Fruit fly (Drosophila melanogaster) whole organism, embryonic: ENCODE measurements around the gene alphaTub67C.

ENCODE experiments used
- Abd-B ChIP-seq: fragments of 200-800 bp; sonication (Bioruptor generic); optimal IDR thresholded peaks from 2 replicates; lab custom pipeline; 2018; ENCODE audit warnings: missing biosample characterization, mild to moderate bottlenecking, missing genetic modification characterization, moderate library complexity
- Aef1 ChIP-seq: fragments of 200-800 bp; sonication (Bioruptor generic); IDR thresholded peaks from 3 replicates; pipeline ENCODE4 v1.3.6; 2022; ENCODE audit warnings: missing biosample characterization, missing genetic modification characterization
- BtbVII ChIP-seq: fragments of 200-800 bp; sonication (Bioruptor generic); optimal IDR thresholded peaks from 3 replicates; lab custom pipeline; 2017; ENCODE audit warnings: missing biosample characterization, mild to moderate bottlenecking, missing genetic modification characterization
- CG10366 ChIP-seq: fragments of 200-800 bp; sonication (Bioruptor generic); IDR thresholded peaks from 2 replicates; pipeline ENCODE4 v1.3.6; 2022; ENCODE audit warnings: missing biosample characterization, missing genetic modification characterization
- CG11560 ChIP-seq: fragments of 200-800 bp; sonication (Bioruptor generic); IDR thresholded peaks from 3 replicates; pipeline ENCODE4 v1.3.6; 2022; ENCODE audit warnings: missing biosample characterization, missing genetic modification characterization
- CG12744 ChIP-seq: fragments of 200-800 bp; sonication (Bioruptor generic); optimal IDR thresholded peaks from 2 replicates; lab custom pipeline; 2016; ENCODE audit warnings: missing biosample characterization, missing genetic modification characterization
- CG12769 ChIP-seq: fragments of 200-800 bp; sonication (Bioruptor generic); optimal IDR thresholded peaks from 2 replicates; lab custom pipeline; 2019; ENCODE audit warnings: missing biosample characterization, mild to moderate bottlenecking, missing genetic modification characterization, moderate library complexity
- CG14014 ChIP-seq: fragments of 200-800 bp; sonication (Bioruptor generic); IDR thresholded peaks from 2 replicates; pipeline ENCODE4 v1.3.6; 2022; ENCODE audit warnings: missing biosample characterization, missing genetic modification characterization
- CG15073 ChIP-seq: fragments of 200-800 bp; sonication (Bioruptor generic); optimal IDR thresholded peaks from 2 replicates; lab custom pipeline; 2016; ENCODE audit warnings: missing biosample characterization, missing genetic modification characterization
- CG2120 ChIP-seq: fragments of 200-800 bp; sonication (Bioruptor generic); optimal IDR thresholded peaks from 3 replicates; lab custom pipeline; 2016; ENCODE audit warnings: missing biosample characterization, missing genetic modification characterization
- CG2678 ChIP-seq: fragments of 200-800 bp; sonication (Bioruptor generic); optimal IDR thresholded peaks from 3 replicates; lab custom pipeline; 2019; ENCODE audit warnings: missing biosample characterization, mild to moderate bottlenecking, missing genetic modification characterization, moderate library complexity
- CG32772 ChIP-seq: fragments of 200-800 bp; sonication (Bioruptor generic); IDR thresholded peaks from 2 replicates; pipeline ENCODE4 v1.3.6; 2022; ENCODE audit warnings: missing biosample characterization, missing genetic modification characterization
- CG43689 ChIP-seq: fragments of 200-800 bp; sonication (Bioruptor generic); IDR thresholded peaks from 2 replicates; pipeline ENCODE4 v1.3.6; 2022; ENCODE audit warnings: missing biosample characterization, missing genetic modification characterization
- CG7987 ChIP-seq: fragments of 200-800 bp; sonication (Bioruptor generic); optimal IDR thresholded peaks from 2 replicates; lab custom pipeline; 2018; ENCODE audit warnings: missing biosample characterization, mild to moderate bottlenecking, missing genetic modification characterization, moderate library complexity
- CG8388 ChIP-seq: fragments of 200-800 bp; sonication (Bioruptor generic); optimal IDR thresholded peaks from 2 replicates; lab custom pipeline; 2019; ENCODE audit warnings: missing biosample characterization, mild to moderate bottlenecking, missing genetic modification characterization, moderate library complexity
- CG8944 ChIP-seq: fragments of 200-800 bp; sonication (Bioruptor generic); optimal IDR thresholded peaks from 3 replicates; lab custom pipeline; 2016; ENCODE audit warnings: missing biosample characterization, missing genetic modification characterization
- CG9727 ChIP-seq: fragments of 200-800 bp; sonication (Bioruptor generic); optimal IDR thresholded peaks from 3 replicates; lab custom pipeline; 2017; ENCODE audit warnings: missing biosample characterization, mild to moderate bottlenecking, missing genetic modification characterization
- Chrac-16 ChIP-seq: fragments of 200-800 bp; sonication (Bioruptor generic); optimal IDR thresholded peaks from 3 replicates; lab custom pipeline; 2016; ENCODE audit warnings: missing biosample characterization, missing genetic modification characterization
- Fer1 ChIP-seq: fragments of 200-800 bp; sonication (Bioruptor generic); optimal IDR thresholded peaks from 2 replicates; lab custom pipeline; 2017; ENCODE audit warnings: missing biosample characterization, mild to moderate bottlenecking, missing genetic modification characterization
- Gsc ChIP-seq: fragments of 200-800 bp; sonication (Bioruptor generic); IDR thresholded peaks from 2 replicates; pipeline ENCODE4 v1.3.6; 2022; ENCODE audit warnings: missing biosample characterization, missing genetic modification characterization
- HLH4C ChIP-seq: fragments of 200-800 bp; sonication (Bioruptor generic); IDR thresholded peaks from 3 replicates; pipeline ENCODE4 v1.3.6; 2022; ENCODE audit warnings: missing biosample characterization, missing genetic modification characterization; ENCODE audit not compliant: partially characterized antibody
- Lim3 ChIP-seq: fragments of 200-800 bp; sonication (Bioruptor generic); IDR thresholded peaks from 2 replicates; pipeline ENCODE4 v1.3.6; 2022; ENCODE audit warnings: missing biosample characterization, missing genetic modification characterization
- Lpt ChIP-seq: fragments of >200 bp; optimal IDR thresholded peaks from 2 replicates; lab custom pipeline; 2018; ENCODE audit warnings: missing biosample characterization, missing genetic modification characterization
- Med ChIP-seq: fragments of 200-800 bp; sonication (Bioruptor generic); peaks from one replicate; lab custom pipeline; 2016; ENCODE audit warnings: missing biosample characterization, missing genetic modification characterization, mild to moderate bottlenecking, inconsistent platforms, moderate library complexity
- Mrtf ChIP-seq: fragments of 200-800 bp; sonication (Bioruptor generic); IDR thresholded peaks from 3 replicates; pipeline ENCODE4 v1.3.6; 2022; ENCODE audit warnings: missing biosample characterization, missing genetic modification characterization
- Myb ChIP-seq: fragments of 200-800 bp; sonication (Bioruptor generic); optimal IDR thresholded peaks from 2 replicates; lab custom pipeline; 2016; ENCODE audit warnings: missing biosample characterization, missing genetic modification characterization
- NFAT ChIP-seq: fragments of 200-800 bp; sonication (Bioruptor generic); IDR thresholded peaks from 2 replicates; pipeline ENCODE4 v1.3.6; 2022; ENCODE audit warnings: missing biosample characterization, missing genetic modification characterization
- Neu2 ChIP-seq: fragments of 200-800 bp; sonication (Bioruptor generic); optimal IDR thresholded peaks from 3 replicates; lab custom pipeline; 2016; ENCODE audit warnings: missing biosample characterization, missing genetic modification characterization, borderline replicate concordance
- Oli ChIP-seq: fragments of 200-800 bp; sonication (Bioruptor generic); optimal IDR thresholded peaks from 2 replicates; lab custom pipeline; 2018; ENCODE audit warnings: missing biosample characterization, mild to moderate bottlenecking, missing genetic modification characterization, moderate library complexity
- Tbp ChIP-seq: fragments of >200 bp; optimal IDR thresholded peaks from 2 replicates; lab custom pipeline; 2018; ENCODE audit warnings: missing biosample characterization, missing genetic modification characterization
- bowl ChIP-seq: fragments of 200-800 bp; sonication (Bioruptor generic); IDR thresholded peaks from 2 replicates; pipeline ENCODE4 v1.3.6; 2022; ENCODE audit warnings: missing biosample characterization, missing genetic modification characterization
- chinmo ChIP-seq: fragments of 200-800 bp; sonication (Bioruptor generic); IDR thresholded peaks from 4 replicates; pipeline ENCODE4 v1.3.6; 2022; ENCODE audit warnings: missing biosample characterization, missing genetic modification characterization; ENCODE audit not compliant: partially characterized antibody
- croc ChIP-seq: fragments of 200-800 bp; sonication (Bioruptor generic); conservative IDR thresholded peaks from 3 replicates; pipeline ENCODE4 v1.3.6; 2022; ENCODE audit warnings: missing biosample characterization, missing genetic modification characterization
- crp ChIP-seq, 2 experiments: fragments of 200-800 bp; sonication (Bioruptor generic); optimal IDR thresholded peaks; 2 replicates in 1 of 2; 3 replicates in 1 of 2; lab custom pipeline; 2017; ENCODE audit warnings: missing biosample characterization in 2 of 2, missing genetic modification characterization in 2 of 2, mild to moderate bottlenecking in 1 of 2, moderate library complexity in 1 of 2
- dan ChIP-seq: fragments of 200-800 bp; sonication (Bioruptor generic); IDR thresholded peaks from 2 replicates; pipeline ENCODE4 v1.3.6; 2022; ENCODE audit warnings: missing biosample characterization, missing genetic modification characterization
- dysf ChIP-seq: fragments of 200-800 bp; sonication (Bioruptor generic); IDR thresholded peaks from 3 replicates; pipeline ENCODE4 v1.3.6; 2022; ENCODE audit warnings: missing biosample characterization, missing genetic modification characterization
- eve ChIP-seq, 2 experiments: fragments of >200 bp; optimal IDR thresholded peaks; 2 replicates each; lab custom pipeline; 2017; ENCODE audit warnings: missing biosample characterization in 2 of 2, missing genetic modification characterization in 2 of 2
- gcm2 ChIP-seq: fragments of 200-800 bp; sonication (Bioruptor generic); optimal IDR thresholded peaks from 2 replicates; lab custom pipeline; 2016; ENCODE audit warnings: missing biosample characterization, missing genetic modification characterization
- gem ChIP-seq: fragments of 200-800 bp; sonication (Bioruptor generic); optimal IDR thresholded peaks from 2 replicates; lab custom pipeline; 2019; ENCODE audit warnings: missing biosample characterization, mild to moderate bottlenecking, missing genetic modification characterization, moderate library complexity
- grn ChIP-seq: fragments of 200-800 bp; sonication (Bioruptor generic); optimal IDR thresholded peaks from 3 replicates; lab custom pipeline; 2017; ENCODE audit warnings: missing biosample characterization, missing genetic modification characterization
- gsb-n ChIP-seq: fragments of 200-800 bp; sonication (Bioruptor generic); optimal IDR thresholded peaks from 3 replicates; lab custom pipeline; 2018; ENCODE audit warnings: missing biosample characterization, mild to moderate bottlenecking, missing genetic modification characterization
- hkb ChIP-seq, 2 experiments: fragments of 200-800 bp in 1 of 2; fragments of >200 bp in 1 of 2; sonication (Bioruptor generic) in 1 of 2; IDR thresholded peaks in 1 of 2; optimal IDR thresholded peaks in 1 of 2; 2 replicates each; pipeline versions ENCODE4 v1.3.6 to Lab custom; 2017 to 2022; ENCODE audit warnings: missing biosample characterization in 1 of 2, missing genetic modification characterization in 1 of 2
- kah ChIP-seq: fragments of 200-800 bp; sonication (Bioruptor generic); optimal IDR thresholded peaks from 2 replicates; lab custom pipeline; 2018; ENCODE audit warnings: missing biosample characterization, mild to moderate bottlenecking, missing genetic modification characterization
- knrl ChIP-seq: fragments of 200-800 bp; sonication (Bioruptor generic); IDR thresholded peaks from 3 replicates; pipeline ENCODE4 v1.3.6; 2022; ENCODE audit warnings: missing biosample characterization, missing genetic modification characterization; ENCODE audit not compliant: partially characterized antibody
- schlank ChIP-seq: fragments of 200-800 bp; sonication (Bioruptor generic); optimal IDR thresholded peaks from 2 replicates; lab custom pipeline; 2018; ENCODE audit warnings: missing biosample characterization, mild to moderate bottlenecking, missing genetic modification characterization
- sens ChIP-seq: fragments of 200-800 bp; sonication (Bioruptor generic); peaks from one replicate; lab custom pipeline; 2016; ENCODE audit warnings: missing biosample characterization, missing genetic modification characterization
- slbo ChIP-seq: fragments of 200-800 bp; sonication (Bioruptor generic); IDR thresholded peaks from 2 replicates; pipeline ENCODE4 v1.3.6; 2022; ENCODE audit warnings: missing biosample characterization, missing genetic modification characterization
- tgo ChIP-seq: fragments of 200-800 bp; sonication (Bioruptor generic); IDR thresholded peaks from 3 replicates; pipeline ENCODE4 v1.3.6; 2022; ENCODE audit warnings: missing biosample characterization, missing genetic modification characterization
- trh ChIP-seq: fragments of 200-800 bp; sonication (Bioruptor generic); optimal IDR thresholded peaks from 2 replicates; lab custom pipeline; 2016; ENCODE audit warnings: missing biosample characterization, missing genetic modification characterization
- tup ChIP-seq: fragments of 200-800 bp; sonication (Bioruptor generic); optimal IDR thresholded peaks from 2 replicates; lab custom pipeline; 2016; ENCODE audit warnings: missing biosample characterization, mild to moderate bottlenecking, missing genetic modification characterization, moderate library complexity
- unpg ChIP-seq: fragments of 200-800 bp; sonication (Bioruptor generic); optimal IDR thresholded peaks from 3 replicates; lab custom pipeline; 2018; ENCODE audit warnings: missing biosample characterization, mild to moderate bottlenecking, missing genetic modification characterization, moderate library complexity

Gene alphaTub67C

dm6 chr3L:9694867-9695236 is 13.8 kb downstream of the alphaTub67C start:
- peak; percentile 53 for TF ChIP-seq sens (GFP tag; lab: Kevin White, UChicago)
- peak; percentile 55 for TF ChIP-seq grn (GFP tag; lab: Kevin White, UChicago)
- TF ChIP-seq Med (GFP tag; lab: Kevin White, UChicago) = peak; percentile 25
- no peak for TF ChIP-seq CG43689
- TF ChIP-seq gem (tag; lab: Kevin White, UChicago) = peak; percentile 4
- no peak for TF ChIP-seq HLH4C (GFP tag; lab: Robert Waterston, UW)
- peak; percentile 6 for TF ChIP-seq BtbVII
- TF ChIP-seq Aef1 (GFP tag; lab: Robert Waterston, UW) = no peak
- TF ChIP-seq CG9727 = peak; percentile 3
- peak in 1 of 2 experiments; percentile 45 for TF ChIP-seq eve (GFP tag; optimal IDR thresholded peaks at IDR 0.05; lab: Kevin White, UChicago)
- peak in 1 of 2 experiments; percentile 58 for TF ChIP-seq crp (GFP tag; optimal IDR thresholded peaks at IDR 0.05; lab: Kevin White, UChicago)
- no peak for TF ChIP-seq Gsc (GFP tag; lab: Robert Waterston, UW)

dm6 chr3L:9695242-9695641 is 14.2 kb downstream of the alphaTub67C start:
- TF ChIP-seq Oli (tag; lab: Kevin White, UChicago) (no peak), knrl (GFP tag; lab: Robert Waterston, UW) (no peak), Tbp (GFP tag; lab: Kevin White, UChicago) (no peak), Mrtf (GFP tag; lab: Robert Waterston, UW) (no peak), kah (no peak), CG12769 (tag; lab: Kevin White, UChicago) (peak; percentile 8), dan (GFP tag; lab: Robert Waterston, UW) (no peak), Neu2 (GFP tag; lab: Kevin White, UChicago) (no peak), chinmo (GFP tag; lab: Robert Waterston, UW) (peak; percentile 66; the same call in 3 of the 4 replicates), dysf (no peak), CG14014 (GFP tag; lab: Robert Waterston, UW) (no peak), croc (no peak), trh (GFP tag; lab: Kevin White, UChicago) (no peak), gsb-n (no peak), gcm2 (GFP tag; lab: Kevin White, UChicago) (no peak), Chrac-16 (GFP tag; lab: Kevin White, UChicago) (no peak), Lpt (no peak), CG10366 (GFP tag; lab: Robert Waterston, UW) (no peak), CG8388 (no peak), CG11560 (tag; lab: Robert Waterston, UW) (no peak), Lim3 (no peak), unpg (no peak), CG12744 (GFP tag; lab: Kevin White, UChicago) (no peak), NFAT (GFP tag; lab: Robert Waterston, UW) (no peak), slbo (GFP tag; lab: Robert Waterston, UW) (no peak), hkb (optimal IDR thresholded peaks at IDR 0.05; lab: Kevin White, UChicago) (no peak), hkb (GFP tag; IDR thresholded peaks at IDR 0.05; lab: Robert Waterston, UW) (no peak), CG32772 (GFP tag; lab: Robert Waterston, UW) (no peak), CG7987 (GFP tag; lab: Kevin White, UChicago) (no peak), tgo (no peak), CG2120 (GFP tag; lab: Kevin White, UChicago) (no peak), Myb (GFP tag; lab: Kevin White, UChicago) (no peak), CG8944 (GFP tag; lab: Kevin White, UChicago) (no peak), tup (no peak), CG15073 (no peak), CG2678 (tag; lab: Kevin White, UChicago) (no peak), Abd-B (GFP tag; lab: Kevin White, UChicago) (no peak), bowl (GFP tag; lab: Robert Waterston, UW) (no peak), schlank (tag; lab: Kevin White, UChicago) (no peak), Fer1 (no peak)
